Worm (Caenorhabditis elegans): ENCODE data around the gene Y37D8A.3.

- no peak for TF ChIP-seq pha-4 (tag; optimal IDR thresholded peaks at IDR 0.05)
- TF ChIP-seq unc-120 (tag; optimal IDR thresholded peaks at IDR 0.05; ENCODE audit: poor library complexity, severe bottlenecking) = no peak
- TF ChIP-seq elt-3 (tag; optimal IDR thresholded peaks at IDR 0.05) = no peak
- TF ChIP-seq ceh-39 (tag; optimal IDR thresholded peaks at IDR 0.05) = no peak
- TF ChIP-seq ceh-43 (GFP tag; optimal IDR thresholded peaks at IDR 0.05) = no peak
- no peak for TF ChIP-seq lin-13 (tag; optimal IDR thresholded peaks at IDR 0.05)
- no peak for TF ChIP-seq unc-62 (GFP tag; optimal IDR thresholded peaks at IDR 0.05)
- no peak for TF ChIP-seq blmp-1 (tag; optimal IDR thresholded peaks at IDR 0.05)
These were observed 51.5 kb downstream of the Y37D8A.3 start for ce11 chrIII:12880704-12881103.
